Worm (Caenorhabditis elegans): Measurements from ENCODE around the gene sut-2.
A peak's percentile ranks its signal among the peaks of the same experiment; 100 is the strongest.

Gene sut-2

ce11 chrV:4518657-4519056, 51.2 kb downstream of the sut-2 start:
- TF ChIP-seq unc-62 (GFP tag; optimal IDR thresholded peaks at IDR 0.05 in 1 of 2) (peak in 1 of 2 experiments; percentile 88), unc-62 (tag; optimal IDR thresholded peaks at IDR 0.05) (no peak), unc-39 (tag; optimal IDR thresholded peaks at IDR 0.05) (no peak), egl-43 (GFP tag; IDR thresholded peaks at IDR 0.05) (no peak), dpl-1 (GFP tag; optimal IDR thresholded peaks at IDR 0.05) (no peak), nhr-28 (tag; optimal IDR thresholded peaks at IDR 0.05) (no peak), spr-1 (tag; optimal IDR thresholded peaks at IDR 0.05) (no peak), lim-7 (GFP tag; IDR thresholded peaks at IDR 0.05) (no peak)

- TF ChIP-seq fos-1 (tag; optimal IDR thresholded peaks at IDR 0.05) = no peak
- TF ChIP-seq unc-62 (GFP tag; optimal IDR thresholded peaks at IDR 0.05 in 1 of 2) = peak in 1 of 2 experiments; percentile 48
- TF ChIP-seq unc-62 (tag; optimal IDR thresholded peaks at IDR 0.05) = no peak
- TF ChIP-seq duxl-1 (tag; optimal IDR thresholded peaks at IDR 0.05; ENCODE audit: poor library complexity) = no peak
These were observed 57.1 kb downstream of the sut-2 start, which contains the start of gene T28F12.1 for ce11 chrV:4512733-4513132. TSS of gene T28F12.1 (plus strand) at chrV:4513033.

Data from whole organism, L4 larva.